Worm (Caenorhabditis elegans) whole organism, mixed stage, embryonic: ENCODE data around the gene K01D12.8.

Experiments used
- bed-3 ChIP-seq: fragments of 200-800 bp; sonication (Bioruptor generic); optimal IDR thresholded peaks from 3 replicates; lab custom pipeline; 2018; ENCODE audit warnings: mild to moderate bottlenecking, missing genetic modification characterization, moderate library complexity, missing compliant biosample characterization
- ham-2 ChIP-seq: fragments of 200-800 bp; sonication (Bioruptor generic); optimal IDR thresholded peaks from 2 replicates; lab custom pipeline; 2018; ENCODE audit warnings: mild to moderate bottlenecking, missing genetic modification characterization, missing compliant biosample characterization
- mls-2 ChIP-seq: sonication (generic microtip); optimal IDR thresholded peaks from 2 replicates; lab custom pipeline; 2016; ENCODE audit warnings: mild to moderate bottlenecking, missing genetic modification characterization, moderate library complexity, missing compliant biosample characterization
- nhr-76 ChIP-seq: sonication (generic microtip); optimal IDR thresholded peaks from 2 replicates; lab custom pipeline; 2017; ENCODE audit warnings: missing biosample characterization, missing genetic modification characterization
- pha-4 ChIP-seq: fragments of 150-350 bp; optimal IDR thresholded peaks from 2 replicates; lab custom pipeline; 2018; ENCODE audit warnings: missing biosample characterization, missing genetic modification reagents, missing genetic modification characterization

DNA sequence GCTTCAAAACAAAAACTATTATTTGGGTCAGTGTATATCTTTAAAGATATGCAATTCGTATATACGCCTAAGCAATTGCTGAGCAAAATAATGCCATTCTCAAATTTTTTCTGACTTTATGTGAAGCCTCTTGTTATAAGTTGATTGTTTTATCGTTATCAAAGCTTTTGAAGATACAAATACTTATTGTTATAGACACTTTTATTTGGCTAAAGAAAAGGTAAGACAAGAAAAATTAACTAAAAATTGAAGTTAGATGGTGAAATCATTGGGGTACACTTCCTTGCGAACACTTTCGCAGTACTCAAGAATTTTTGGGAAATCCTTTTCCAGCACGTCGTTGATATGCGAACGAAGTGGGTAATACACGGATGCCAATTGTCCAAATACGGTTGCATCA is 9.9 kb downstream of the K01D12.8 start:
- TF ChIP-seq ham-2 (no peak), bed-3 (GFP tag; lab: Kevin White, UChicago) (no peak), mls-2 (no peak), nhr-76 (tag; lab: Kevin White, UChicago) (no peak), pha-4 (tag; lab: Kevin White, UChicago) (no peak)
